Fruit fly (Drosophila melanogaster): ENCODE data around the gene CG3407.

CG3407 gene

dm6 chr2L:3852120-3852519, 38.9 kb upstream of the CG3407 start (continued):
- TF ChIP-seq fd102C (GFP tag; optimal IDR thresholded peaks at IDR 0.05) (no peak), CG34224 (GFP tag; IDR thresholded peaks at IDR 0.05; ENCODE audit: partially characterized antibody) (no peak), sqz (GFP tag; optimal IDR thresholded peaks at IDR 0.05) (no peak), Taf1 (GFP tag; IDR thresholded peaks at IDR 0.05) (no peak), sna (GFP tag; IDR thresholded peaks at IDR 0.05; ENCODE audit: partially characterized antibody) (no peak), CG9817 (tag; optimal IDR thresholded peaks at IDR 0.05) (peak; percentile 0), ro (GFP tag; IDR thresholded peaks at IDR 0.05) (no peak), lab (GFP tag; optimal IDR thresholded peaks at IDR 0.05) (no peak), corto (GFP tag; optimal IDR thresholded peaks at IDR 0.05) (no peak), dpn (GFP tag; optimal IDR thresholded peaks at IDR 0.05) (peak; percentile 7 to 19), Sox102F (GFP tag; optimal IDR thresholded peaks at IDR 0.05) (peak; percentile 12), ind (GFP tag; optimal IDR thresholded peaks at IDR 0.05) (peak; percentile 2), pum (GFP tag; optimal IDR thresholded peaks at IDR 0.05) (peak; percentile 31), unpg (GFP tag; optimal IDR thresholded peaks at IDR 0.05) (peak; percentile 59), CG32532 (GFP tag; IDR thresholded peaks at IDR 0.05) (no peak), CG17912 (GFP tag; optimal IDR thresholded peaks at IDR 0.05) (no peak), ato (GFP tag; IDR thresholded peaks at IDR 0.05; ENCODE audit: partially characterized antibody) (no peak), CG6765 (GFP tag; optimal IDR thresholded peaks at IDR 0.05) (no peak), wek (GFP tag; optimal IDR thresholded peaks at IDR 0.05) (no peak), CG4282 (GFP tag; optimal IDR thresholded peaks at IDR 0.05) (no peak), bsh (GFP tag; optimal IDR thresholded peaks at IDR 0.05) (peak in 1 of 2 experiments; percentile 84), bigmax (GFP tag; optimal IDR thresholded peaks at IDR 0.05) (no peak), CG6791 (GFP tag; IDR thresholded peaks at IDR 0.05; ENCODE audit: partially characterized antibody) (no peak), chn (GFP tag; optimal IDR thresholded peaks at IDR 0.05) (peak; percentile 20), cato (GFP tag; optimal IDR thresholded peaks at IDR 0.05; ENCODE audit: borderline replicate concordance) (no peak), CG15073 (GFP tag; optimal IDR thresholded peaks at IDR 0.05) (no peak), wor (GFP tag; IDR thresholded peaks at IDR 0.05) (no peak), eyg (GFP tag; optimal IDR thresholded peaks at IDR 0.05) (no peak), CG7271 (tag; optimal IDR thresholded peaks at IDR 0.05) (no peak), Sox100B (GFP tag; optimal IDR thresholded peaks at IDR 0.05) (peak; percentile 2), dmrt99B (tag; optimal IDR thresholded peaks at IDR 0.05) (peak; percentile 41), prd (optimal IDR thresholded peaks at IDR 0.05) (no peak), prd (GFP tag; IDR thresholded peaks at IDR 0.05) (peak; percentile 84; the same call in 2 of the 3 replicates), zfh1 (GFP tag; IDR thresholded peaks at IDR 0.05) (peak; percentile 75), CG5953 (GFP tag; IDR thresholded peaks at IDR 0.05) (no peak), Usf (GFP tag; optimal IDR thresholded peaks at IDR 0.05) (no peak), CrebB (tag; optimal IDR thresholded peaks at IDR 0.05) (no peak), Xrp1 (GFP tag; IDR thresholded peaks at IDR 0.05) (peak; percentile 70), CkIIα-i1 (GFP tag; IDR thresholded peaks at IDR 0.05) (no peak), Myb (GFP tag; optimal IDR thresholded peaks at IDR 0.05) (no peak), CG18476 (GFP tag; optimal IDR thresholded peaks at IDR 0.05) (no peak), pho (GFP tag; optimal IDR thresholded peaks at IDR 0.05) (no peak), CG9797 (GFP tag; optimal IDR thresholded peaks at IDR 0.05) (no peak), lilli (GFP tag; optimal IDR thresholded peaks at IDR 0.05) (peak; percentile 8), az2 (GFP tag; optimal IDR thresholded peaks at IDR 0.05) (peak; percentile 54), shn (GFP tag; optimal IDR thresholded peaks at IDR 0.05) (no peak), CG2889 (GFP tag; IDR thresholded peaks at IDR 0.05) (no peak), CG10654 (GFP tag; optimal IDR thresholded peaks at IDR 0.05) (peak; percentile 1), Nf-YB (GFP tag; optimal IDR thresholded peaks at IDR 0.05) (no peak), tap (tag; optimal IDR thresholded peaks at IDR 0.05) (peak; percentile 1), Chrac-16 (GFP tag; optimal IDR thresholded peaks at IDR 0.05) (peak; percentile 24)

Measured in whole organism, embryonic.